Fruit fly (Drosophila melanogaster): ENCODE results near the gene CG15387.
A peak's percentile ranks its signal among the peaks of the same experiment; 100 is the strongest.

Gene CG15387

DNA sequence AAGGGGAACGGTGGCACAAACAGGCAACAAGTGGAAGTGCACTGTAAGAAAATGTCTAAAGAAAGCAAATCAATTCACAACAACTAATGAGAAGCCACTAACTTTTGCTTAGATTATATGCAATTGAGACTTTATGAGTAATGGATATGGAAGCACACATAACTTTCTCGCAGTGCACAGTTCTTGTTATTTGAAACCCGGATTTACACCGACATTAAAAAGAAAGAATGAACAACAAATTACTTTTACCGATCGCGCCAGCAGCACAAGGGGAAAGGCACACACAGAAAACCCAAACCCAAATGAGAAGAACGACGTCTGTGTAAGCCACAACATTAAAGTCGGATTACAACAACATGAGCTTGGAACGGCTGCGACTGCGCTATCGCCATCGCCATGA is 37.0 kb downstream of the CG15387 start (continued):
- TF ChIP-seq sqz (GFP tag; optimal IDR thresholded peaks at IDR 0.05) = peak; percentile 37
- no peak for TF ChIP-seq Bgb (GFP tag; IDR thresholded peaks at IDR 0.05; ENCODE audit: partially characterized antibody)
- TF ChIP-seq CG17186 (GFP tag; optimal IDR thresholded peaks at IDR 0.05) = peak; percentile 13
- no peak for TF ChIP-seq Opbp (GFP tag; IDR thresholded peaks at IDR 0.05; ENCODE audit: partially characterized antibody)
- peak; percentile 19; the same call in 1 of the 2 replicates for TF ChIP-seq Drgx (GFP tag; IDR thresholded peaks at IDR 0.05)
- TF ChIP-seq Max (GFP tag; optimal IDR thresholded peaks at IDR 0.05) = peak; percentile 35
- no peak for TF ChIP-seq CG7928 (GFP tag; optimal IDR thresholded peaks at IDR 0.05)

DNA sequence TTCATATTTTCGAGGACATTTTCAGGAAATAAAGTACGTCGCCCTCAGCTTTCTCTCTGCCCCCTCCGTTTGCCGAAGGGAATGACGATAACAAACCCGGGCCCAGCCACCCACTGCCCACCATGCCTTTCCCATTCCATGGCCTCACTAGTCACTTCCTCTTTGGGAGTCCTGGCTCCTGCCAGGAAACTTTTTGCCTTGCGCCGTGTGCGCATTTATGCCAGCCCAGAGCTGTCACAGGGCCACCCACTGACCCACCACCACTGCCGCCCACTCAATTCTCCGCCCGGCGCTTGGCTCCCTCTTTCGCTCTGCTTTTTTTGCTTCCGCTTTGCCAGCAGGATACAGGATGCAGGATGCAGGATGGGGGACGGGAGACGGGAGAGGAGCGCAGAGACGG is 38.7 kb downstream of the CG15387 start:
- TF ChIP-seq eve (GFP tag; optimal IDR thresholded peaks at IDR 0.05) = peak in 1 of 2 experiments; percentile 37
- TF ChIP-seq CG18599 (GFP tag; optimal IDR thresholded peaks at IDR 0.05) = peak; percentile 30
- TF ChIP-seq sr (GFP tag; IDR thresholded peaks at IDR 0.05) = no peak
- TF ChIP-seq Hey (tag; optimal IDR thresholded peaks at IDR 0.05) = peak; percentile 20
- TF ChIP-seq zen (tag; optimal IDR thresholded peaks at IDR 0.05) = no peak
- TF ChIP-seq CG31224 (GFP tag; IDR thresholded peaks at IDR 0.05) = peak; percentile 94
- TF ChIP-seq aop (GFP tag; IDR thresholded peaks at IDR 0.05) = 0 out of 2 replicates have a peak, but pooled peaks have one; percentile 6
- no peak for TF ChIP-seq hkb (optimal IDR thresholded peaks at IDR 0.05)
- no peak for TF ChIP-seq hkb (GFP tag; IDR thresholded peaks at IDR 0.05)
- peak; percentile 8; the same call in 1 of the 2 replicates for TF ChIP-seq CG10959 (GFP tag; IDR thresholded peaks at IDR 0.05)
- TF ChIP-seq CG16779 (GFP tag; IDR thresholded peaks at IDR 0.05) = peak; percentile 40; the same call in 1 of the 2 replicates
- TF ChIP-seq sug (tag; optimal IDR thresholded peaks at IDR 0.05) = no peak
- no peak for TF ChIP-seq CG2199 (GFP tag; IDR thresholded peaks at IDR 0.05)

DNA sequence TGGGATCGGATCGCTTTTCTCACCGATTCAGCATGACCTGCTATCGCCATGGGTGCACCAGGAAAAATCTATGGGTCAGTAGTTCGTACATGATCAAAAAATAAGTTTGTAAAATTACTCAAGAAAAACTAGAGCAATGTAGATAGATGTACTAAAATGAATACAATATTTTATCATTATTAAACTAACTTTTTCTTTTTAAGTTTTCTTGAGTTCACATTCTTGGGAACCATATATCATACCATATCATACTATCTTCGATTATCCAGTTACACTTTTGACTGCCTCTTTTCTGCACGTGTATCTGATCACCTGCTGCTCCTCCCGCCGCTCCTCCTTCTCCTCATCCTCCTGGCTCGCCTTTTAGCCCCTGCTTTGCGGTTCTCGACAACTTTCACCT is 40.7 kb downstream of the CG15387 start:
- TF ChIP-seq insv (GFP tag; optimal IDR thresholded peaks at IDR 0.05) (no peak), sens (GFP tag) (peak; percentile 36)

DNA sequence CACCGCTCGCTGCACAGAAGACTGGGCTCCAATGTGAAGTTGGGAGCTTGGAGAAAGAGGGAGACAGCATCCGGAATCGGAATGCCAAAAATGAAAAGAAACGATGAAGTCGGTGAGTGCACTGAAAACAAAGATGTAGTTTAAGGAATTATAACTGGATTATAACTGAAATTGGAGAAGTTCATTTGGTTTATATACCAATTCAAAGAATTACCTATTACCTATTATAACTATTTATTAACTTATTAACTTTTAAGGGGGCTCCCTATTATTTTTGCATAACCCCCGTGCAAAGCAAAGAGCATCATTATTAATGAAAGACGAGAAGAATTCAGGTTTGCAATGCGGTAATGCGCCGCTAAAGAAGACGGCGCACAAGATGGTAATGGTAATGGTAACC is 41.4 kb downstream of the CG15387 start:
- TF ChIP-seq rib (GFP tag; IDR thresholded peaks at IDR 0.05) = no peak
- peak; percentile 22 for TF ChIP-seq Ets65A (GFP tag)
- TF ChIP-seq Drgx (GFP tag; IDR thresholded peaks at IDR 0.05) = peak; percentile 59; the same call in 1 of the 2 replicates
- no peak for TF ChIP-seq CG43689 (GFP tag; IDR thresholded peaks at IDR 0.05)

DNA sequence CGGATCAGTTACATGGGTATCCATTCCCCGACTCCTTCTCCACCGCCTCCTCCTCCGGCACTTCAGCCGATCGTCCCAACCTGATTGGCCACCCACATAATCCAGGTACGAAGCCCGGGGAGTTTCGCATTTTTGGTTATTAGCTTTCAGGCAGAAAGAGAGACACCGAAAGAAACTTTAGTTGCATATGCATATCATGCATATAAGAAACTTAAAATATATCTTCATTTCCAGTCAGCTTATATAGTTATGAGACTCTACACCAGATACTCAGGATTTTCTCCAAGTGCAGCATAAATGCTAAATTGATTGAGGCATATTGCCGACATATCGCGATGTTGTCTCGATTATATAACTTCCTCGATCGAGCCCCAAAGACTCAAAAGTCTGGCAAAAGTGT is 42.0 kb downstream of the CG15387 start:
- TF ChIP-seq zen2 (GFP tag; IDR thresholded peaks at IDR 0.05; ENCODE audit: partially characterized antibody) (no peak), CG30431 (GFP tag; optimal IDR thresholded peaks at IDR 0.05) (no peak), CG8478 (optimal IDR thresholded peaks at IDR 0.05) (no peak), CG31224 (GFP tag; IDR thresholded peaks at IDR 0.05) (no peak), slou (GFP tag; optimal IDR thresholded peaks at IDR 0.05) (no peak), Pdp1 (GFP tag; optimal IDR thresholded peaks at IDR 0.05) (peak in 1 of 2 experiments; percentile 86), CG15479 (GFP tag; optimal IDR thresholded peaks at IDR 0.05) (no peak), abd-A (tag; optimal IDR thresholded peaks at IDR 0.05) (no peak), Gsc (GFP tag; IDR thresholded peaks at IDR 0.05) (no peak), CG2116 (GFP tag; optimal IDR thresholded peaks at IDR 0.05) (no peak), gsb (GFP tag; IDR thresholded peaks at IDR 0.05) (no peak), zfh2 (GFP tag; optimal IDR thresholded peaks at IDR 0.05) (no peak), CG11456 (GFP tag; IDR thresholded peaks at IDR 0.05) (0 out of 3 replicates have a peak, but pooled peaks have one; percentile 11), sens-2 (GFP tag; IDR thresholded peaks at IDR 0.05) (no peak), CG7839 (tag; optimal IDR thresholded peaks at IDR 0.05) (no peak), kay (GFP tag; optimal IDR thresholded peaks at IDR 0.05) (no peak), crol (GFP tag; IDR thresholded peaks at IDR 0.05) (no peak), Drgx (GFP tag; IDR thresholded peaks at IDR 0.05) (peak; percentile 16; the same call in 1 of the 2 replicates), ind (GFP tag; optimal IDR thresholded peaks at IDR 0.05) (no peak), tgo (GFP tag; IDR thresholded peaks at IDR 0.05) (no peak), CG17568 (GFP tag; optimal IDR thresholded peaks at IDR 0.05) (no peak), sens (GFP tag) (peak; percentile 61)

All from whole organism, embryonic.